Fruit fly (Drosophila melanogaster) whole organism, embryonic: ENCODE measurements around the gene Tep4.
A peak's percentile ranks its signal among the peaks of the same experiment; 100 is the strongest.

Experiments used
- Awh ChIP-seq: fragments of 200-800 bp; sonication (Bioruptor generic); IDR thresholded peaks from 2 replicates; pipeline ENCODE4, ENCODE4 v1.3.6; 2022; ENCODE audit warnings: missing biosample characterization, missing genetic modification characterization
- BEAF-32 ChIP-seq: fragments of 200-800 bp; sonication (Bioruptor generic); optimal IDR thresholded peaks from 3 replicates; lab custom pipeline; 2017; ENCODE audit warnings: missing biosample characterization, missing genetic modification characterization, mild to moderate bottlenecking, moderate library complexity, missing genetic modification reagents
- CG10209 ChIP-seq: fragments of 200-800 bp; sonication (Bioruptor generic); optimal IDR thresholded peaks from 3 replicates; lab custom pipeline; 2017; ENCODE audit warnings: missing biosample characterization, mild to moderate bottlenecking, missing genetic modification characterization, missing genetic modification reagents
- CG1024 ChIP-seq: fragments of 200-800 bp; sonication (Bioruptor generic); IDR thresholded peaks from 2 replicates; pipeline ENCODE4 v1.3.6; 2022; ENCODE audit warnings: missing biosample characterization, missing genetic modification characterization
- CG10366 ChIP-seq: fragments of 200-800 bp; sonication (Bioruptor generic); IDR thresholded peaks from 2 replicates; pipeline ENCODE4 v1.3.6; 2022; ENCODE audit warnings: missing biosample characterization, missing genetic modification characterization
- CG11085 ChIP-seq: fragments of 200-800 bp; sonication (Bioruptor generic); IDR thresholded peaks from 2 replicates; pipeline ENCODE4 v1.3.6; 2022; ENCODE audit warnings: missing biosample characterization, missing genetic modification characterization
- CG11456 ChIP-seq: fragments of 200-800 bp; sonication (Bioruptor generic); IDR thresholded peaks from 3 replicates; pipeline ENCODE4 v1.3.6; 2022; ENCODE audit warnings: missing biosample characterization, missing genetic modification characterization
- CG12236 ChIP-seq: fragments of 200-800 bp; sonication (Bioruptor generic); optimal IDR thresholded peaks from 2 replicates; lab custom pipeline; 2016; ENCODE audit warnings: missing biosample characterization, missing genetic modification characterization
- CG12942 ChIP-seq: fragments of 200-800 bp; sonication (Bioruptor generic); optimal IDR thresholded peaks from 3 replicates; lab custom pipeline; 2016; ENCODE audit warnings: missing biosample characterization, missing genetic modification characterization
- CG15514 ChIP-seq: fragments of 200-800 bp; sonication (Bioruptor generic); optimal IDR thresholded peaks from 3 replicates; lab custom pipeline; 2017; ENCODE audit warnings: missing biosample characterization, missing genetic modification characterization, mild to moderate bottlenecking, moderate library complexity, missing genetic modification reagents
- CG16815 ChIP-seq: fragments of 200-800 bp; sonication (Bioruptor generic); optimal IDR thresholded peaks from 3 replicates; lab custom pipeline; 2017; ENCODE audit warnings: missing biosample characterization, mild to moderate bottlenecking, missing genetic modification characterization
- CG31224 ChIP-seq: fragments of 200-800 bp; sonication (Bioruptor generic); IDR thresholded peaks from 2 replicates; pipeline ENCODE4 v1.3.6; 2022; ENCODE audit warnings: missing biosample characterization, missing genetic modification characterization
- CG33557 ChIP-seq: fragments of 200-800 bp; sonication (Bioruptor generic); optimal IDR thresholded peaks from 2 replicates; lab custom pipeline; 2019; ENCODE audit warnings: missing biosample characterization, mild to moderate bottlenecking, missing genetic modification characterization, moderate library complexity
- CG3995 ChIP-seq: fragments of 200-800 bp; sonication (Bioruptor generic); optimal IDR thresholded peaks from 3 replicates; lab custom pipeline; 2016; ENCODE audit warnings: missing biosample characterization, missing genetic modification characterization
- CG8478 ChIP-seq: fragments of >200 bp; optimal IDR thresholded peaks from 2 replicates; lab custom pipeline; 2018
- CG9797 ChIP-seq: fragments of 200-800 bp; sonication (Bioruptor generic); optimal IDR thresholded peaks from 3 replicates; lab custom pipeline; 2018; ENCODE audit warnings: missing biosample characterization, mild to moderate bottlenecking, missing genetic modification characterization
- CrebB ChIP-seq: fragments of 200-800 bp; sonication (Bioruptor generic); optimal IDR thresholded peaks from 3 replicates; lab custom pipeline; 2018; ENCODE audit warnings: missing biosample characterization, mild to moderate bottlenecking, missing genetic modification characterization
- Dip2 ChIP-seq: fragments of 200-800 bp; sonication (Bioruptor generic); IDR thresholded peaks from 2 replicates; pipeline ENCODE4 v1.3.6; 2022; ENCODE audit warnings: missing biosample characterization, missing genetic modification characterization
- Fer3 ChIP-seq: fragments of 200-800 bp; sonication (Bioruptor generic); optimal IDR thresholded peaks from 2 replicates; lab custom pipeline; 2018; ENCODE audit warnings: missing biosample characterization, mild to moderate bottlenecking, missing genetic modification characterization, moderate library complexity
- Hey ChIP-seq: fragments of 200-800 bp; sonication (Bioruptor generic); optimal IDR thresholded peaks from 3 replicates; lab custom pipeline; 2018; ENCODE audit warnings: missing biosample characterization, mild to moderate bottlenecking, missing genetic modification characterization
- Hmr ChIP-seq: fragments of 200-800 bp; sonication (Bioruptor generic); optimal IDR thresholded peaks from 3 replicates; lab custom pipeline; 2017; ENCODE audit warnings: mild to moderate bottlenecking, missing biosample characterization, missing genetic modification reagents, missing genetic modification characterization
- Lim3 ChIP-seq: fragments of 200-800 bp; sonication (Bioruptor generic); IDR thresholded peaks from 2 replicates; pipeline ENCODE4 v1.3.6; 2022; ENCODE audit warnings: missing biosample characterization, missing genetic modification characterization
- MESR4 ChIP-seq: fragments of 200-800 bp; sonication (Bioruptor generic); optimal IDR thresholded peaks from 2 replicates; lab custom pipeline; 2018; ENCODE audit warnings: missing biosample characterization, mild to moderate bottlenecking, missing genetic modification characterization, moderate library complexity
- Stat92E ChIP-seq, 3 experiments: fragments of >200 bp in 2 of 3; fragments of 200-800 bp in 1 of 3; sonication (Bioruptor generic) in 1 of 3; optimal IDR thresholded peaks; 2 replicates each; lab custom pipeline; 2017 to 2019; ENCODE audit warnings: missing biosample characterization in 3 of 3, missing genetic modification characterization in 3 of 3, mild to moderate bottlenecking in 1 of 3, moderate library complexity in 1 of 3
- bsh ChIP-seq, 2 experiments: fragments of 200-800 bp; sonication (Bioruptor generic); optimal IDR thresholded peaks; 2 replicates each; lab custom pipeline; 2017 to 2018; ENCODE audit warnings: mild to moderate bottlenecking in 2 of 2, missing biosample characterization in 2 of 2, missing genetic modification characterization in 2 of 2, moderate library complexity in 1 of 2
- cato ChIP-seq: fragments of 200-800 bp; sonication (Bioruptor generic); optimal IDR thresholded peaks from 2 replicates; lab custom pipeline; 2016; ENCODE audit warnings: missing biosample characterization, missing genetic modification characterization, borderline replicate concordance
- ci ChIP-seq: fragments of 200-800 bp; sonication (Bioruptor generic); IDR thresholded peaks from 3 replicates; pipeline ENCODE4 v1.3.6; 2022; ENCODE audit warnings: missing biosample characterization, missing genetic modification characterization
- croc ChIP-seq: fragments of 200-800 bp; sonication (Bioruptor generic); conservative IDR thresholded peaks from 3 replicates; pipeline ENCODE4 v1.3.6; 2022; ENCODE audit warnings: missing biosample characterization, missing genetic modification characterization
- da ChIP-seq: fragments of 200-800 bp; sonication (Bioruptor generic); optimal IDR thresholded peaks from 2 replicates; lab custom pipeline; 2016; ENCODE audit warnings: missing biosample characterization, missing genetic modification characterization
- eyg ChIP-seq: fragments of 200-800 bp; sonication (Bioruptor generic); optimal IDR thresholded peaks from 3 replicates; lab custom pipeline; 2016; ENCODE audit warnings: missing biosample characterization, missing genetic modification characterization
- fd3F ChIP-seq: fragments of 200-800 bp; sonication (Bioruptor generic); optimal IDR thresholded peaks from 2 replicates; lab custom pipeline; 2018; ENCODE audit warnings: missing biosample characterization, mild to moderate bottlenecking, missing genetic modification characterization, moderate library complexity
- gem ChIP-seq: fragments of 200-800 bp; sonication (Bioruptor generic); optimal IDR thresholded peaks from 2 replicates; lab custom pipeline; 2019; ENCODE audit warnings: missing biosample characterization, mild to moderate bottlenecking, missing genetic modification characterization, moderate library complexity
- oc ChIP-seq: fragments of 200-800 bp; sonication (Bioruptor generic); optimal IDR thresholded peaks from 2 replicates; lab custom pipeline; 2018; ENCODE audit warnings: missing biosample characterization, mild to moderate bottlenecking, missing genetic modification characterization, moderate library complexity
- pan ChIP-seq, 4 experiments: fragments of >200 bp in 3 of 4; fragments of 200-800 bp in 1 of 4; sonication (Bioruptor generic) in 1 of 4; optimal IDR thresholded peaks in 3 of 4; IDR thresholded peaks in 1 of 4; 2 replicates each; pipeline versions ENCODE4 v1.3.6 to Lab custom; 2017 to 2022; ENCODE audit warnings: missing biosample characterization in 2 of 4, missing genetic modification characterization in 2 of 4, mixed read lengths in 1 of 4
- pfk ChIP-seq: fragments of 200-800 bp; sonication (Bioruptor generic); optimal IDR thresholded peaks from 2 replicates; lab custom pipeline; 2018; ENCODE audit warnings: missing biosample characterization, mild to moderate bottlenecking, missing genetic modification characterization, moderate library complexity
- slp2 ChIP-seq: fragments of 200-800 bp; sonication (Bioruptor generic); optimal IDR thresholded peaks from 2 replicates; lab custom pipeline; 2016; ENCODE audit warnings: missing biosample characterization, missing genetic modification characterization
- stwl ChIP-seq: fragments of 200-800 bp; sonication (Bioruptor generic); optimal IDR thresholded peaks from 3 replicates; lab custom pipeline; 2018; ENCODE audit warnings: missing biosample characterization, mild to moderate bottlenecking, missing genetic modification characterization, moderate library complexity
- tna ChIP-seq: fragments of 200-800 bp; sonication (Bioruptor generic); IDR thresholded peaks from 2 replicates; pipeline ENCODE4 v1.3.6; 2022; ENCODE audit warnings: missing biosample characterization, missing genetic modification characterization; ENCODE audit not compliant: partially characterized antibody
- ttk ChIP-seq: fragments of 200-800 bp; sonication (Bioruptor generic); IDR thresholded peaks from 2 replicates; pipeline ENCODE4 v2.1.2; 2022; ENCODE audit warnings: missing biosample characterization, missing genetic modification characterization
- vvl ChIP-seq: fragments of 200-800 bp; sonication (Bioruptor generic); IDR thresholded peaks from 2 replicates; pipeline ENCODE4 v1.3.6; 2022; ENCODE audit warnings: missing biosample characterization, missing genetic modification characterization
- zf30C ChIP-seq: fragments of 200-800 bp; sonication (Bioruptor generic); optimal IDR thresholded peaks from 3 replicates; lab custom pipeline; 2018; ENCODE audit warnings: missing biosample characterization, mild to moderate bottlenecking, missing genetic modification characterization

The Tep4 gene

DNA sequence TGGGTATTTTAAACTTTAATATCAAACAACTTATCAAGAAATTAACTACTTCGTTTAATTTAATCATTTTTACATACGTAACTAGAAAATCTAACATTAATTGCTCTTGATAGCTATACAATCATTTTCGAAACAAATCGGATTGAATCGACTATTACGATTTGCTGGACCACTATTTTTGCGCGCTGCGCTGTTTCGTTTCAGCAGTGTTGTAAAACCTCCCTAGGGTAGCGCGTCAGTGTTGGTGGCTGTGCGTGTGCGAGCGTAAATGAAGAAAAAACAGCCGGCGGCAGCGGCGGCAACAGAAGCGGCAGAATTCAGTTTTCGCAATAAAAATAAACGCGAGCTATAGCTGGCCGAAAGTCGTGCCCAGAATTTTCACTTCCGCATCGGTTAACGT is 15.1 kb upstream of the Tep4 start, which contains the start of gene CG33116 (continued):
- peak; percentile 75 for TF ChIP-seq ttk (GFP tag; lab: Robert Waterston, UW)
- no peak for TF ChIP-seq CG8478 (lab: Kevin White, UChicago)
- peak; percentile 85 for TF ChIP-seq stwl (tag; lab: Kevin White, UChicago)
- peak; percentile 71; the same call in 1 of the 2 replicates for TF ChIP-seq Awh (GFP tag; lab: Robert Waterston, UW)
- peak; percentile 29 for TF ChIP-seq BEAF-32 (GFP tag; lab: Kevin White, UChicago)
- peak; percentile 51 for TF ChIP-seq CG3995 (GFP tag; lab: Kevin White, UChicago)
- peak; percentile 87 for TF ChIP-seq vvl
- peak; percentile 81 for TF ChIP-seq CG33557 (GFP tag; lab: Kevin White, UChicago)
- peak; percentile 85 for TF ChIP-seq CG11456
- TF ChIP-seq bsh (GFP tag; optimal IDR thresholded peaks at IDR 0.05; lab: Kevin White, UChicago) = peak; percentile 66 to 80
- peak in 1 of 3 experiments; percentile 18 for TF ChIP-seq Stat92E (GFP tag; optimal IDR thresholded peaks at IDR 0.05; lab: Kevin White, UChicago)
- TF ChIP-seq slp2 (GFP tag; lab: Kevin White, UChicago) = peak; percentile 73
- peak; percentile 81 for TF ChIP-seq CG12942 (GFP tag; lab: Kevin White, UChicago)
- no peak for TF ChIP-seq Dip2
- peak; percentile 51 for TF ChIP-seq cato (GFP tag; lab: Kevin White, UChicago)
- TF ChIP-seq oc (tag; lab: Kevin White, UChicago) = peak; percentile 50
- peak; percentile 60 for TF ChIP-seq Hey (tag; lab: Kevin White, UChicago)
- peak; percentile 88 for TF ChIP-seq Hmr (GFP tag; lab: Kevin White, UChicago)
- peak; percentile 78 for TF ChIP-seq Fer3 (tag; lab: Kevin White, UChicago)
- TF ChIP-seq MESR4 (GFP tag; lab: Kevin White, UChicago) = peak; percentile 57
- no peak for TF ChIP-seq tna (GFP tag; lab: Robert Waterston, UW)
- TF ChIP-seq CG15514 = peak; percentile 78
- TF ChIP-seq CG1024 (GFP tag; lab: Robert Waterston, UW) = peak; percentile 63
- peak; percentile 76 for TF ChIP-seq CG10209 (GFP tag; lab: Kevin White, UChicago)
- peak; percentile 55 for TF ChIP-seq CG12236 (GFP tag; lab: Kevin White, UChicago)
- TF ChIP-seq zf30C (GFP tag; lab: Kevin White, UChicago) = no peak
- peak; percentile 47 for TF ChIP-seq eyg (GFP tag; lab: Kevin White, UChicago)
- peak; percentile 71; the same call in 1 of the 2 replicates for TF ChIP-seq CG11085 (GFP tag; lab: Robert Waterston, UW)
- peak; percentile 10 for TF ChIP-seq fd3F (GFP tag; lab: Kevin White, UChicago)
- peak; percentile 68 for TF ChIP-seq CrebB (tag; lab: Kevin White, UChicago)
- TF ChIP-seq croc = peak; percentile 46; the same call in 2 of the 3 replicates
- peak; percentile 23 for TF ChIP-seq pfk (GFP tag; lab: Kevin White, UChicago)
- TF ChIP-seq CG9797 (GFP tag; lab: Kevin White, UChicago) = peak; percentile 23
- peak; percentile 70 for TF ChIP-seq CG10366 (GFP tag; lab: Robert Waterston, UW)
- 0 out of 2 replicates have a peak, but pooled peaks have one; percentile 26 for TF ChIP-seq CG31224 (GFP tag; lab: Robert Waterston, UW)
- TF ChIP-seq pan (optimal IDR thresholded peaks at IDR 0.05; lab: Kevin White, UChicago) = no peak
- peak in 1 of 2 experiments; percentile 80 for TF ChIP-seq pan (GFP tag; optimal IDR thresholded peaks at IDR 0.05 in 1 of 2, IDR thresholded peaks at IDR 0.05 in 1 of 2)
- TF ChIP-seq ci (GFP tag; lab: Robert Waterston, UW) = peak; percentile 92
- TF ChIP-seq da = peak; percentile 70
- no peak for TF ChIP-seq Lim3 (GFP tag; lab: Robert Waterston, UW)
- TF ChIP-seq gem (tag; lab: Kevin White, UChicago) = peak; percentile 85
- peak; percentile 61 for TF ChIP-seq CG16815 (GFP tag; lab: Kevin White, UChicago)
